Fruit fly (Drosophila melanogaster) whole organism, embryonic: ENCODE measurements around the gene ana1.

Source experiments
- C15 ChIP-seq: fragments of 200-800 bp; sonication (Bioruptor generic); IDR thresholded peaks from 3 replicates; pipeline ENCODE4 v1.3.6; 2022; ENCODE audit warnings: missing biosample characterization, missing genetic modification characterization
- CG10431 ChIP-seq: fragments of 200-800 bp; sonication (Bioruptor generic); optimal IDR thresholded peaks from 3 replicates; lab custom pipeline; 2018; ENCODE audit warnings: missing biosample characterization, mild to moderate bottlenecking, missing genetic modification characterization
- CG12155 ChIP-seq: fragments of 200-800 bp; sonication (Bioruptor generic); optimal IDR thresholded peaks from 3 replicates; lab custom pipeline; 2016; ENCODE audit warnings: missing biosample characterization, missing genetic modification characterization
- CG12299 ChIP-seq: fragments of 200-800 bp; sonication (Bioruptor generic); optimal IDR thresholded peaks from 2 replicates; lab custom pipeline; 2018; ENCODE audit warnings: missing biosample characterization, mild to moderate bottlenecking, missing genetic modification characterization
- CG13287 ChIP-seq: fragments of 200-800 bp; sonication (Bioruptor generic); IDR thresholded peaks from 2 replicates; pipeline ENCODE4 v1.3.6; 2022; ENCODE audit warnings: missing biosample characterization, missing genetic modification characterization; ENCODE audit not compliant: partially characterized antibody
- CG15269 ChIP-seq: fragments of 200-800 bp; sonication (Bioruptor generic); optimal IDR thresholded peaks from 2 replicates; lab custom pipeline; 2018; ENCODE audit warnings: missing biosample characterization, mild to moderate bottlenecking, missing genetic modification characterization, moderate library complexity
- CG15479 ChIP-seq: fragments of 200-800 bp; sonication (Bioruptor generic); optimal IDR thresholded peaks from 3 replicates; lab custom pipeline; 2019; ENCODE audit warnings: missing biosample characterization, mild to moderate bottlenecking, missing genetic modification characterization, moderate library complexity
- CG15601 ChIP-seq: fragments of 200-800 bp; sonication (Bioruptor generic); optimal IDR thresholded peaks from 3 replicates; lab custom pipeline; 2019; ENCODE audit warnings: missing biosample characterization, mild to moderate bottlenecking, missing genetic modification characterization, moderate library complexity
- CG16815 ChIP-seq: fragments of 200-800 bp; sonication (Bioruptor generic); optimal IDR thresholded peaks from 3 replicates; lab custom pipeline; 2017; ENCODE audit warnings: missing biosample characterization, mild to moderate bottlenecking, missing genetic modification characterization
- CG16863 ChIP-seq: fragments of 200-800 bp; sonication (Bioruptor generic); optimal IDR thresholded peaks from 3 replicates; lab custom pipeline; 2016; ENCODE audit warnings: missing biosample characterization, missing genetic modification characterization
- CG17802 ChIP-seq: fragments of 200-800 bp; sonication (Bioruptor generic); optimal IDR thresholded peaks from 2 replicates; lab custom pipeline; 2018; ENCODE audit warnings: missing biosample characterization, mild to moderate bottlenecking, missing genetic modification characterization, moderate library complexity
- CG2116 ChIP-seq: fragments of 200-800 bp; sonication (Bioruptor generic); optimal IDR thresholded peaks from 3 replicates; lab custom pipeline; 2018; ENCODE audit warnings: missing biosample characterization, mild to moderate bottlenecking, missing genetic modification characterization
- CG2875 ChIP-seq: fragments of 200-800 bp; sonication (Bioruptor generic); optimal IDR thresholded peaks from 2 replicates; lab custom pipeline; 2017; ENCODE audit warnings: missing biosample characterization, mild to moderate bottlenecking, missing genetic modification characterization, missing genetic modification reagents
- CG34376 ChIP-seq: fragments of 200-800 bp; sonication (Bioruptor generic); optimal IDR thresholded peaks from 2 replicates; lab custom pipeline; 2018; ENCODE audit warnings: missing biosample characterization, mild to moderate bottlenecking, missing genetic modification characterization
- CG4617 ChIP-seq: fragments of 200-800 bp; sonication (Bioruptor generic); optimal IDR thresholded peaks from 3 replicates; lab custom pipeline; 2016; ENCODE audit warnings: missing biosample characterization, missing genetic modification characterization, borderline replicate concordance
- CG4820 ChIP-seq: fragments of 200-800 bp; sonication (Bioruptor generic); optimal IDR thresholded peaks from 3 replicates; lab custom pipeline; 2016; ENCODE audit warnings: missing biosample characterization, missing genetic modification characterization
- CG9817 ChIP-seq: fragments of 200-800 bp; sonication (Bioruptor generic); optimal IDR thresholded peaks from 2 replicates; lab custom pipeline; 2018; ENCODE audit warnings: missing biosample characterization, mild to moderate bottlenecking, missing genetic modification characterization, moderate library complexity
- CHES-1-like ChIP-seq: fragments of 200-800 bp; sonication (Bioruptor generic); optimal IDR thresholded peaks from 2 replicates; lab custom pipeline; 2016; ENCODE audit warnings: missing biosample characterization, missing genetic modification characterization
- Doc3 ChIP-seq: fragments of 200-800 bp; sonication (Bioruptor generic); IDR thresholded peaks from 3 replicates; pipeline ENCODE4 v1.3.6; 2022; ENCODE audit warnings: missing biosample characterization, missing genetic modification characterization; ENCODE audit not compliant: partially characterized antibody
- Fer2 ChIP-seq: fragments of 200-800 bp; sonication (Bioruptor generic); optimal IDR thresholded peaks from 2 replicates; lab custom pipeline; 2018; ENCODE audit warnings: missing biosample characterization, mild to moderate bottlenecking, missing genetic modification characterization, moderate library complexity
- Gug ChIP-seq: fragments of 200-800 bp; sonication (Bioruptor generic); IDR thresholded peaks from 4 replicates; pipeline ENCODE4 v1.3.6; 2022; ENCODE audit warnings: missing biosample characterization, missing genetic modification characterization
- H2.0 ChIP-seq: fragments of 200-800 bp; sonication (Bioruptor generic); IDR thresholded peaks from 2 replicates; pipeline ENCODE4 v1.3.6; 2022; ENCODE audit warnings: missing biosample characterization, missing genetic modification characterization
- HmgD ChIP-seq: fragments of 200-800 bp; sonication (Bioruptor generic); optimal IDR thresholded peaks from 3 replicates; lab custom pipeline; 2016; ENCODE audit warnings: missing biosample characterization, missing genetic modification characterization
- Hmr ChIP-seq: fragments of 200-800 bp; sonication (Bioruptor generic); optimal IDR thresholded peaks from 3 replicates; lab custom pipeline; 2017; ENCODE audit warnings: mild to moderate bottlenecking, missing biosample characterization, missing genetic modification reagents, missing genetic modification characterization
- Jarid2 ChIP-seq: fragments of 200-800 bp; sonication (Bioruptor generic); optimal IDR thresholded peaks from 3 replicates; lab custom pipeline; 2017; ENCODE audit warnings: mild to moderate bottlenecking, missing biosample characterization, missing genetic modification reagents, missing genetic modification characterization
- MBD-R2 ChIP-seq: fragments of 200-800 bp; sonication (Bioruptor generic); IDR thresholded peaks from 2 replicates; pipeline ENCODE4 v1.3.6; 2022; ENCODE audit warnings: missing biosample characterization, missing genetic modification characterization
- Med ChIP-seq: fragments of 200-800 bp; sonication (Bioruptor generic); peaks from one replicate; lab custom pipeline; 2016; ENCODE audit warnings: missing biosample characterization, missing genetic modification characterization, mild to moderate bottlenecking, inconsistent platforms, moderate library complexity
- Neu2 ChIP-seq: fragments of 200-800 bp; sonication (Bioruptor generic); optimal IDR thresholded peaks from 3 replicates; lab custom pipeline; 2016; ENCODE audit warnings: missing biosample characterization, missing genetic modification characterization, borderline replicate concordance
- Rfx ChIP-seq: fragments of 200-800 bp; sonication (Bioruptor generic); IDR thresholded peaks from 2 replicates; pipeline ENCODE4 v1.3.6; 2022; ENCODE audit warnings: missing biosample characterization, missing genetic modification characterization
- al ChIP-seq: fragments of 200-800 bp; sonication (Bioruptor generic); IDR thresholded peaks from 2 replicates; pipeline ENCODE4 v1.3.6; 2022; ENCODE audit warnings: missing biosample characterization, missing genetic modification characterization
- cas ChIP-seq: fragments of 200-800 bp; sonication (Bioruptor generic); IDR thresholded peaks from 2 replicates; pipeline ENCODE4 v1.3.6; 2022; ENCODE audit warnings: missing biosample characterization, missing genetic modification characterization
- cwo ChIP-seq: fragments of 200-800 bp; sonication (Bioruptor generic); optimal IDR thresholded peaks from 3 replicates; lab custom pipeline; 2017; ENCODE audit warnings: missing biosample characterization, missing genetic modification characterization, mild to moderate bottlenecking, moderate library complexity, missing genetic modification reagents
- gcm2 ChIP-seq: fragments of 200-800 bp; sonication (Bioruptor generic); optimal IDR thresholded peaks from 2 replicates; lab custom pipeline; 2016; ENCODE audit warnings: missing biosample characterization, missing genetic modification characterization
- gem ChIP-seq: fragments of 200-800 bp; sonication (Bioruptor generic); optimal IDR thresholded peaks from 2 replicates; lab custom pipeline; 2019; ENCODE audit warnings: missing biosample characterization, mild to moderate bottlenecking, missing genetic modification characterization, moderate library complexity
- her ChIP-seq: fragments of 200-800 bp; sonication (Bioruptor generic); optimal IDR thresholded peaks from 2 replicates; lab custom pipeline; 2016; ENCODE audit warnings: missing biosample characterization, missing genetic modification characterization
- jing ChIP-seq: fragments of 200-800 bp; sonication (Bioruptor generic); optimal IDR thresholded peaks from 2 replicates; lab custom pipeline; 2018; ENCODE audit warnings: missing biosample characterization, mild to moderate bottlenecking, missing genetic modification characterization
- lmd ChIP-seq: fragments of 200-800 bp; sonication (Bioruptor generic); IDR thresholded peaks from 2 replicates; pipeline ENCODE4 v1.3.6; 2022; ENCODE audit warnings: missing biosample characterization, missing genetic modification characterization
- lov ChIP-seq, 2 experiments: fragments of 200-800 bp in 1 of 2; fragments of >200 bp in 1 of 2; sonication (Bioruptor generic) in 1 of 2; IDR thresholded peaks in 1 of 2; optimal IDR thresholded peaks in 1 of 2; 2 replicates in 1 of 2; 3 replicates in 1 of 2; pipeline versions ENCODE4 v1.3.6 to Lab custom; 2017 to 2022; ENCODE audit warnings: missing biosample characterization in 1 of 2, missing genetic modification characterization in 1 of 2
- nau ChIP-seq: fragments of 200-800 bp; sonication (Bioruptor generic); optimal IDR thresholded peaks from 3 replicates; lab custom pipeline; 2017; ENCODE audit warnings: missing biosample characterization, mild to moderate bottlenecking, missing genetic modification characterization, missing genetic modification reagents
- otp ChIP-seq: fragments of 200-800 bp; sonication (Bioruptor generic); IDR thresholded peaks from 3 replicates; pipeline ENCODE4, ENCODE4 v1.3.6; 2022; ENCODE audit warnings: missing biosample characterization, missing genetic modification characterization
- pho ChIP-seq: fragments of 200-800 bp; sonication (Bioruptor generic); optimal IDR thresholded peaks from 2 replicates; lab custom pipeline; 2016; ENCODE audit warnings: missing biosample characterization, missing genetic modification characterization
- scrt ChIP-seq: fragments of 200-800 bp; sonication (Bioruptor generic); optimal IDR thresholded peaks from 2 replicates; lab custom pipeline; 2018; ENCODE audit warnings: missing biosample characterization, mild to moderate bottlenecking, missing genetic modification characterization, moderate library complexity
- sens ChIP-seq: fragments of 200-800 bp; sonication (Bioruptor generic); peaks from one replicate; lab custom pipeline; 2016; ENCODE audit warnings: missing biosample characterization, missing genetic modification characterization
- sens-2 ChIP-seq: fragments of 200-800 bp; sonication (Bioruptor generic); IDR thresholded peaks from 2 replicates; pipeline ENCODE4 v1.3.6; 2022; ENCODE audit warnings: missing biosample characterization, missing genetic modification characterization
- tll ChIP-seq, 2 experiments: fragments of 200-800 bp in 1 of 2; fragments of >200 bp in 1 of 2; sonication (Bioruptor generic) in 1 of 2; optimal IDR thresholded peaks; 2 replicates each; lab custom pipeline; 2017 to 2019; ENCODE audit warnings: missing biosample characterization in 2 of 2, missing genetic modification characterization in 2 of 2, mild to moderate bottlenecking in 1 of 2, moderate library complexity in 1 of 2
- wdn ChIP-seq: fragments of 200-800 bp; sonication (Bioruptor generic); IDR thresholded peaks from 2 replicates; pipeline ENCODE4 v1.3.6; 2022; ENCODE audit warnings: missing biosample characterization, missing genetic modification characterization
- wor ChIP-seq: fragments of 200-800 bp; sonication (Bioruptor generic); IDR thresholded peaks from 2 replicates; pipeline ENCODE4 v1.3.6; 2022; ENCODE audit warnings: missing biosample characterization, missing genetic modification characterization
- yki ChIP-seq: fragments of >200 bp; optimal IDR thresholded peaks from 3 replicates; lab custom pipeline; 2018
- zfh1 ChIP-seq: fragments of 200-800 bp; sonication (Bioruptor generic); IDR thresholded peaks from 3 replicates; pipeline ENCODE4 v1.3.6; 2022; ENCODE audit warnings: missing biosample characterization, missing genetic modification characterization
- zfh2 ChIP-seq: fragments of 200-800 bp; sonication (Bioruptor generic); optimal IDR thresholded peaks from 2 replicates; lab custom pipeline; 2016; ENCODE audit warnings: missing biosample characterization, missing genetic modification characterization

The ana1 gene

DNA sequence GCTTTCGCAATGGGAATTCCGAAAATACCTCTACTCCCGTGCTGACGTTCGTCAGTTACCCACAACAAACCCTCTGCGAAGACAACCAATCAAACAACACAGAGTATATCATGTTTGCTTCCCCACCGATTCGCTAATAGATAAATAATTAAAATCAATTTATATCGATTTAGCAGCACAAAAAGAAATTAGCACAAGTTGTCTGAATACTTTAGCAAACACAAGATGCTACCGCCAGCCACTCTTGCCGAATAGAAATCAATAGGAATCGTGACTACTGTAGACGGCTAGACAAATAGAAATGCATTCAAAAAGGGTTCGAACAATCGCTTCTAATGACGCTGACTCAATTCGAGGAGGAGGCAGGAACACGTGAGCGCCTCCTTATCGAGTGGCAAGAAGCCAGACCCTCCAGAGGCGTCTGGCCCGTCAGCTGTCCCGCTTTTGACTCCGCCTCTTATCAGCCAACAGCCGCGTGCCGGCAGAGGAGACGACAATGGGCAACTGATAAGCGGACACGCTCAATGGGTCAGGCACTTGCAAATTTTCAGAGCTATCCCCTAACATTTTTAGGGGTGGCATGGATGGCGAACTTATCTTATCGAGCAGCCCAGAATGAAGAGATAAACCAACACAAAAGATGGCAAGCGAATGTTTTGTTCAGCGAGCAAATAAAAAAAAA lies 38.0 kb downstream of the ana1 start (continued):
- no peak for TF ChIP-seq Rfx (GFP tag; lab: Robert Waterston, UW)
- no peak for TF ChIP-seq CG12155 (GFP tag; lab: Kevin White, UChicago)
- no peak for TF ChIP-seq MBD-R2 (GFP tag; lab: Robert Waterston, UW)
- TF ChIP-seq CG12299 (tag; lab: Kevin White, UChicago) = no peak
- no peak for TF ChIP-seq CG10431 (GFP tag; lab: Kevin White, UChicago)
- TF ChIP-seq Jarid2 (GFP tag; lab: Kevin White, UChicago) = no peak
- no peak for TF ChIP-seq CG15269 (tag; lab: Kevin White, UChicago)
- no peak for TF ChIP-seq yki (lab: Kevin White, UChicago)
- TF ChIP-seq zfh2 (GFP tag; lab: Kevin White, UChicago) = no peak
- TF ChIP-seq tll (GFP tag; optimal IDR thresholded peaks at IDR 0.05; lab: Kevin White, UChicago) = no peak
- no peak for TF ChIP-seq CHES-1-like
- no peak for TF ChIP-seq jing (GFP tag; lab: Kevin White, UChicago)
- peak; percentile 75 for TF ChIP-seq CG34376
- no peak for TF ChIP-seq CG4617 (GFP tag; lab: Kevin White, UChicago)
- no peak for TF ChIP-seq Gug (GFP tag; lab: Robert Waterston, UW)
- no peak for TF ChIP-seq lmd (GFP tag; lab: Robert Waterston, UW)
- TF ChIP-seq Fer2 = no peak
- TF ChIP-seq al (GFP tag; lab: Robert Waterston, UW) = no peak
- peak; percentile 19 for TF ChIP-seq CG15479 (GFP tag; lab: Kevin White, UChicago)
- TF ChIP-seq scrt (GFP tag; lab: Kevin White, UChicago) = no peak
- TF ChIP-seq CG2116 = no peak
- peak; percentile 92 for TF ChIP-seq cwo (GFP tag; lab: Kevin White, UChicago)
- TF ChIP-seq HmgD = no peak
- TF ChIP-seq nau (GFP tag; lab: Kevin White, UChicago) = no peak
- no peak for TF ChIP-seq gcm2
- TF ChIP-seq CG16863 (GFP tag; lab: Kevin White, UChicago) = no peak
- no peak for TF ChIP-seq CG13287
- TF ChIP-seq CG16815 = no peak
- TF ChIP-seq H2.0 = no peak
- TF ChIP-seq pho (GFP tag; lab: Kevin White, UChicago) = no peak
- no peak for TF ChIP-seq CG17802 (tag; lab: Kevin White, UChicago)
- TF ChIP-seq lov (optimal IDR thresholded peaks at IDR 0.05; lab: Kevin White, UChicago) = no peak
- no peak for TF ChIP-seq lov (GFP tag; IDR thresholded peaks at IDR 0.05; lab: Robert Waterston, UW)
- no peak for TF ChIP-seq CG4820 (GFP tag; lab: Kevin White, UChicago)
- TF ChIP-seq CG15601 (tag; lab: Kevin White, UChicago) = no peak
- TF ChIP-seq wdn = no peak
- TF ChIP-seq Doc3 (GFP tag; lab: Robert Waterston, UW) = no peak
- TF ChIP-seq cas = no peak
- no peak for TF ChIP-seq her (GFP tag; lab: Kevin White, UChicago)
- TF ChIP-seq Med (GFP tag; lab: Kevin White, UChicago) = peak; percentile 66
- no peak for TF ChIP-seq wor (GFP tag; lab: Robert Waterston, UW)
- no peak for TF ChIP-seq Neu2
- TF ChIP-seq sens = no peak
- no peak for TF ChIP-seq Hmr (GFP tag; lab: Kevin White, UChicago)
- no peak for TF ChIP-seq sens-2 (GFP tag; lab: Robert Waterston, UW)
- TF ChIP-seq CG9817 (tag; lab: Kevin White, UChicago) = no peak
- TF ChIP-seq zfh1 = no peak
- TF ChIP-seq otp = no peak
- TF ChIP-seq CG2875 (GFP tag; lab: Kevin White, UChicago) = no peak
- no peak for TF ChIP-seq C15 (GFP tag; lab: Robert Waterston, UW)
- TF ChIP-seq gem (tag; lab: Kevin White, UChicago) = no peak
- TF ChIP-seq, all 482 proteins: peak for 21
